Fruit fly (Drosophila melanogaster) whole organism, adult: ENCODE measurements around the gene CG15336.

ENCODE experiments used
- CG11617 ChIP-seq: fragments of 200-800 bp; sonication (Bioruptor generic); optimal IDR thresholded peaks from 2 replicates; lab custom pipeline; 2017; ENCODE audit warnings: mild to moderate bottlenecking, missing biosample characterization, missing genetic modification reagents, missing genetic modification characterization
- CG12768 ChIP-seq: fragments of 200-800 bp; sonication (Bioruptor generic); optimal IDR thresholded peaks from 2 replicates; lab custom pipeline; 2017; ENCODE audit warnings: missing biosample characterization, missing genetic modification characterization, mild to moderate bottlenecking, moderate library complexity, missing genetic modification reagents
- CG14711 ChIP-seq: fragments of 200-800 bp; sonication (Bioruptor generic); optimal IDR thresholded peaks from 2 replicates; lab custom pipeline; 2018; ENCODE audit warnings: missing biosample characterization, mild to moderate bottlenecking, missing genetic modification characterization, moderate library complexity
- CG1620 ChIP-seq: fragments of 200-800 bp; sonication (Bioruptor generic); optimal IDR thresholded peaks from 2 replicates; lab custom pipeline; 2016; ENCODE audit warnings: missing biosample characterization, missing genetic modification characterization
- CG33017 ChIP-seq: fragments of 200-800 bp; sonication (Bioruptor generic); optimal IDR thresholded peaks from 2 replicates; lab custom pipeline; 2018; ENCODE audit warnings: missing biosample characterization, mild to moderate bottlenecking, missing genetic modification characterization, moderate library complexity
- CG5204 ChIP-seq: fragments of 200-800 bp; sonication (Bioruptor generic); optimal IDR thresholded peaks from 2 replicates; lab custom pipeline; 2016; ENCODE audit warnings: missing biosample characterization, missing genetic modification characterization
- CG7045 ChIP-seq: fragments of 200-800 bp; sonication (Bioruptor generic); optimal IDR thresholded peaks from 2 replicates; lab custom pipeline; 2017; ENCODE audit warnings: missing biosample characterization, mild to moderate bottlenecking, missing genetic modification characterization
- CG7101 ChIP-seq: fragments of 200-800 bp; sonication (Bioruptor generic); optimal IDR thresholded peaks from 2 replicates; lab custom pipeline; 2018; ENCODE audit warnings: missing biosample characterization, mild to moderate bottlenecking, missing genetic modification characterization, moderate library complexity
- Clk ChIP-seq: fragments of 200-800 bp; sonication (Bioruptor generic); optimal IDR thresholded peaks from 2 replicates; lab custom pipeline; 2017; ENCODE audit warnings: missing biosample characterization, missing genetic modification characterization
- Crg-1 ChIP-seq: fragments of 200-800 bp; sonication (Bioruptor generic); optimal IDR thresholded peaks from 2 replicates; lab custom pipeline; 2016; ENCODE audit warnings: missing biosample characterization, missing genetic modification characterization
- Hr96 ChIP-seq: fragments of 200-800 bp; sonication (Bioruptor generic); optimal IDR thresholded peaks from 2 replicates; lab custom pipeline; 2016; ENCODE audit warnings: missing biosample characterization, missing genetic modification characterization
- Mnt ChIP-seq: fragments of 200-800 bp; sonication (Bioruptor generic); optimal IDR thresholded peaks from 2 replicates; lab custom pipeline; 2016; ENCODE audit warnings: missing biosample characterization, mild to moderate bottlenecking, missing genetic modification characterization
- bab1 ChIP-seq: fragments of 200-800 bp; sonication (Bioruptor generic); optimal IDR thresholded peaks from 3 replicates; lab custom pipeline; 2019; ENCODE audit warnings: missing biosample characterization, mild to moderate bottlenecking, missing genetic modification characterization, moderate library complexity
- cic ChIP-seq: fragments of 200-800 bp; sonication (Bioruptor generic); optimal IDR thresholded peaks from 2 replicates; lab custom pipeline; 2017; ENCODE audit warnings: missing biosample characterization, mild to moderate bottlenecking, missing genetic modification characterization, moderate library complexity
- cnc ChIP-seq, 2 experiments: fragments of >200 bp; optimal IDR thresholded peaks; 2 replicates each; lab custom pipeline; 2017
- kay ChIP-seq: fragments of 200-800 bp; sonication (Bioruptor generic); peaks from one replicate; lab custom pipeline; 2016; ENCODE audit warnings: missing biosample characterization, missing genetic modification characterization, borderline replicate concordance
- ovo ChIP-seq: fragments of 200-800 bp; sonication (Bioruptor generic); optimal IDR thresholded peaks from 2 replicates; lab custom pipeline; 2016; ENCODE audit warnings: missing biosample characterization, missing genetic modification characterization
- pad ChIP-seq: fragments of 200-800 bp; sonication (Bioruptor generic); optimal IDR thresholded peaks from 3 replicates; lab custom pipeline; 2017; ENCODE audit warnings: missing biosample characterization, missing genetic modification characterization, mild to moderate bottlenecking, moderate library complexity, missing genetic modification reagents
- tj ChIP-seq: fragments of 200-800 bp; sonication (Bioruptor generic); optimal IDR thresholded peaks from 3 replicates; lab custom pipeline; 2017; ENCODE audit warnings: missing biosample characterization, mild to moderate bottlenecking, missing genetic modification characterization, moderate library complexity
- toe ChIP-seq: fragments of 200-800 bp; sonication (Bioruptor generic); optimal IDR thresholded peaks from 2 replicates; lab custom pipeline; 2016; ENCODE audit warnings: missing biosample characterization, missing genetic modification characterization

Gene CG15336

DNA sequence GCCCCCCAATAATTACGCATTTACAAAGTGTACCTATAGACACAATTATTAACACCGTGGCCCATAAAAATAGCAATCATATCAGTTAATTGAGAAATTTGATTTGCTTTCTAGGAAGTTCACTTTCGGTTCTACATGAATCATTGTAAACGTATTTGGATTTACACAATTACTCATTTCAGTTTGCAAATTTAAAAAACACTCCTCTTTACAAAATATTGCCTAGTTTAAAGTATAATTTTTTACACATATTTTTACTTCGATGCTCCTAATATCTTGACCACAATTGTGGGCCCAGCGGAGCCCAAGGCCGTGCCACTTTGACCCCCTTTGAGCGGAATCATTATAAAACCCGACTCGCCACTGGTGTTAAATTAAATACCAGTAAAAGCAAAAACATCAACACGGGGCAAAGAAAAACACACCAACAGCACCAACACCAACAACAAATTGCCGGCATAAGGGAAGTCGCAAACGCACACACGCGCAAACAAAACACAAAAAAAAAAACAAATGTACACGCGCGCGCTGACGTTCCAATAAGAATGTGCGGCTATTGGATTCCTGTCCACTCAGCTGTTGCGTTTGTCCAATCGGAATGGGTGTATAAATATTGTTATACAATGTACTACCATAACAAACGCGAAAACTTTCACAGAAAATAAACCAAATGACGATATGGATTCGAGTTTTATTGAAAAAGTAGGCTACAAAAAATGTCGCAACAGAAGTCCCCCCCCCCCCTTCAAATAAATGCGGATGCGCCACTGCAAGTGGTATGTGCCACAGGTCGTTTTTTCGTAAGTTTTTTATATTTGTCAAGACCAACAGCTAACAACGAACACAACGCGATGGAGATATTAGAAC is 33.0 kb upstream of the CG15336 start:
- TF ChIP-seq ovo (GFP tag; lab: Kevin White, UChicago) (peak; percentile 1), CG11617 (GFP tag; lab: Kevin White, UChicago) (peak; percentile 64), bab1 (GFP tag; lab: Kevin White, UChicago) (peak; percentile 57), CG1620 (GFP tag; lab: Kevin White, UChicago) (peak; percentile 21), Clk (GFP tag; lab: Kevin White, UChicago) (peak; percentile 25), CG33017 (tag; lab: Kevin White, UChicago) (peak; percentile 62), pad (GFP tag; lab: Kevin White, UChicago) (peak; percentile 20), CG14711 (tag; lab: Kevin White, UChicago) (peak; percentile 62), toe (peak; percentile 45), CG7045 (GFP tag; lab: Kevin White, UChicago) (peak; percentile 60), CG7101 (tag; lab: Kevin White, UChicago) (peak; percentile 80), CG12768 (GFP tag; lab: Kevin White, UChicago) (peak; percentile 62), cic (GFP tag; lab: Kevin White, UChicago) (no peak), CG5204 (GFP tag; lab: Kevin White, UChicago) (peak; percentile 70), tj (GFP tag; lab: Kevin White, UChicago) (peak; percentile 73), Crg-1 (GFP tag; lab: Kevin White, UChicago) (no peak), Mnt (GFP tag; lab: Kevin White, UChicago) (peak; percentile 46), cnc (optimal IDR thresholded peaks at IDR 0.05; lab: Kevin White, UChicago) (no peak), kay (no peak), Hr96 (no peak)

- TF ChIP-seq CG5204 (GFP tag; lab: Kevin White, UChicago) (no peak), ovo (GFP tag; lab: Kevin White, UChicago) (peak; percentile 2), CG11617 (GFP tag; lab: Kevin White, UChicago) (no peak), pad (GFP tag; lab: Kevin White, UChicago) (peak; percentile 37), Clk (GFP tag; lab: Kevin White, UChicago) (no peak), tj (GFP tag; lab: Kevin White, UChicago) (no peak)
These were observed 32.4 kb upstream of the CG15336 start for dm6 chrX:8115343-8115676.

DNA sequence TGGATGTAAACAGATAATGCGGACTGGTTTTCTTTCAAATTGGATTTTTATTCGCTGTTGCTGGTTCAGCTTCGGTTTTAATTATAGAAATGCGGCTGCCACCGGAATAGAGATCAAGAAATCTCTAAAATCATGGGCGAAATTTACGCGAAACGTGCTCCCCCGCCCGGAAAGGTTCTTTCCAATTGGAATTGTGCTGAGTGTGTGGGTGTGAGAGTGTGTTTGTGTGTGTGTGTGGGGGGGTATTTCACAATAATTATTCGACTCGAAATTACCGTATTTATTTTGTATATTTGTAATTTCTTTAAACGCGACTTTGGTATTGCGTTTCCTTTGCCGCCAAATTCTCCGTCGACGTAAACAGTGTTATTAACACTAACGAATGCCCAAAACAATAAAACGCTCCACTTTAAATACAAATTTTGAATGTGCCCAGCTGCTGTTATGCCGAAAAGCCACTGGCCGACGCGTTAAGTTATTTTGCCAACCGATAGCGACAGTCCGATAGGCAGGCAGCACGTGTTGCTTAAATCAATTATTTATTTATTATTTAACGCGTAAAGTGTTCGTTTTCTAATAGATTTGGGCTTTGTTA is 31.9 kb upstream of the CG15336 start, which contains the start of gene Gclc:
Gene Gclc, minus strand, starts transcription at position 431 of the 595 bp plus-strand sequence.
- TF ChIP-seq Clk (GFP tag; lab: Kevin White, UChicago) (no peak), CG12768 (GFP tag; lab: Kevin White, UChicago) (no peak), tj (GFP tag; lab: Kevin White, UChicago) (peak; percentile 11), cnc (optimal IDR thresholded peaks at IDR 0.05; lab: Kevin White, UChicago) (no peak), CG5204 (GFP tag; lab: Kevin White, UChicago) (no peak), CG11617 (GFP tag; lab: Kevin White, UChicago) (peak; percentile 21), CG33017 (tag; lab: Kevin White, UChicago) (no peak), pad (GFP tag; lab: Kevin White, UChicago) (no peak), Mnt (GFP tag; lab: Kevin White, UChicago) (peak; percentile 96), ovo (GFP tag; lab: Kevin White, UChicago) (no peak), CG7101 (tag; lab: Kevin White, UChicago) (no peak), bab1 (GFP tag; lab: Kevin White, UChicago) (no peak), cic (GFP tag; lab: Kevin White, UChicago) (peak; percentile 21), kay (no peak), Hr96 (no peak), CG1620 (GFP tag; lab: Kevin White, UChicago) (no peak), CG7045 (GFP tag; lab: Kevin White, UChicago) (no peak), Crg-1 (GFP tag; lab: Kevin White, UChicago) (no peak), CG14711 (tag; lab: Kevin White, UChicago) (no peak), toe (no peak)

DNA sequence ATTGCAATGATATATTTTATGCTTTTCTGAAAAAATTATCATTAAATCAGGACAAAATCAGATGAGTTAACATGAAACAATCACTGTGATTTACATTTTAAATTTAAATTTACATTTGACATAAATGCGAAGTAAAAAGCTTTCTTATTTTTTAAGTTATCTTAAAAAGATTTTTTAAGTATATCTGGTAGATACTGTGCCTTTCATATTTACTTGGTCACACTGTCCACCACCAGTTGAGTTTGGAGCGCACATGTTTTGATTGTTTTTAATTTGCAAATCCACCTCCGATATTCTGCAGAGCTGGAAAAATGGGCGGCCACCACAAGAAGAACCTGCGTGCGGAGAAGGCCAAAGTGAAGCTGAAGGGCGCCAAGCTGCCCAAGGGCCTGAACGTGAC is 30.9 kb upstream of the CG15336 start, which contains the start of gene CG1575:
Gene CG1575, plus strand, starts transcription at position 200 of the 400 bp plus-strand sequence.
- TF ChIP-seq Mnt (GFP tag; lab: Kevin White, UChicago) (peak; percentile 84), kay (no peak)

DNA sequence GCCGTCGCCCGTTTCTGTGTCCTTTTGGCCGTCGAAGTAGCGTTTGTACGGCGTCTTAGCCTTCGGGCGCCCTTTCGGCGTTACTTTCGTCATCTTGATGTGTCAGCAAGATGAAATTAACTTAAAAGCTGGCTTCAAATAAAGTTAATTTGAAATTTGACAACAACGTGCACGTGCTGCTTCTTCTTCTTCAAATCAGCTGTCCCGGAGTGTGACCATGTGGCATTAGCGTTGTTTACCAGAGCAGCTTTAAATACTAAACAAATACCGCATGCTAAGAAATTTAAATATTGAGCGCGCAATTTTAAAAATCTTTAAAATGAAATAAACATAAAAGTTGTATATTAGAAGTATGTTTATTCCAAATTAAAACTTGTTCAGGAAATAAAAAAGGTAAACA is 26.8 kb upstream of the CG15336 start, which contains the start of gene CG2260:
Gene CG2260, minus strand, starts transcription at position 209 of the 400 bp plus-strand sequence.
- TF ChIP-seq bab1 (GFP tag; lab: Kevin White, UChicago) (peak; percentile 57), CG12768 (GFP tag; lab: Kevin White, UChicago) (no peak), pad (GFP tag; lab: Kevin White, UChicago) (no peak), Mnt (GFP tag; lab: Kevin White, UChicago) (peak; percentile 100), tj (GFP tag; lab: Kevin White, UChicago) (no peak), CG7101 (tag; lab: Kevin White, UChicago) (no peak), toe (no peak), CG11617 (GFP tag; lab: Kevin White, UChicago) (no peak), cnc (optimal IDR thresholded peaks at IDR 0.05; lab: Kevin White, UChicago) (no peak), Hr96 (no peak), CG7045 (GFP tag; lab: Kevin White, UChicago) (no peak), CG33017 (tag; lab: Kevin White, UChicago) (no peak), Crg-1 (GFP tag; lab: Kevin White, UChicago) (no peak), kay (no peak), Clk (GFP tag; lab: Kevin White, UChicago) (no peak), CG1620 (GFP tag; lab: Kevin White, UChicago) (no peak), CG5204 (GFP tag; lab: Kevin White, UChicago) (no peak)
